Worm (Caenorhabditis elegans) whole organism, midembryonic: ENCODE results near the gene acs-18.

Experiments used
- ref-1 ChIP-seq: fragments of 200-800 bp; sonication (Bioruptor generic); conservative IDR thresholded peaks from 2 replicates; pipeline ENCODE4 v1.3.6; 2022; ENCODE audit warnings: missing genetic modification reagents, missing genetic modification characterization, missing compliant biosample characterization
- ztf-23 ChIP-seq: fragments of 200-800 bp; sonication (Bioruptor generic); IDR thresholded peaks from 2 replicates; pipeline ENCODE4 v1.3.6; 2022; ENCODE audit warnings: missing genetic modification reagents, missing genetic modification characterization, missing compliant biosample characterization

DNA sequence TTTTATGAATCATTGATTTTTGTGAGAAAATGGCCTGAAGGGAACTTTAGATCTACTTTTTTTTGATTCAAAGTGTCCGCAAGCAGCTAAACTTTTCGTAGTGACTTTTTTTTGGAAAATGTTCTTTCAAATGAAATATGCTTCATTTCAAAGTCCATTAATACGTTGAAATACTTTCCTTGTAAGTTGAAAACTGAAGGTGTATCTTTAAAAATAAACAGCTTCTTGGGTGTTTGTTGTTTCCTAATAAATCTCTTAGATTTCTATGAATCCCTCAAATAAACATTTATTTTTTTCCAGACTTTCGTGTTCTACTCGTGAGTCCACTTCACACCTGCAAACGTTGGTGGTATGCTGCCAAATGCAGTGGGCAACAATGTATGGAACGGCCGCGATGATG, 26.8 kb downstream of the acs-18 start, which contains the start of gene ebax-1:
- no peak for TF ChIP-seq ref-1
- no peak for TF ChIP-seq ztf-23 (GFP tag; lab: Robert Waterston, UW)
